Fruit fly (Drosophila melanogaster) Kc167 (cell line): ENCODE measurements around the gene CG13895.

Experiments used
- Myc ChIP-seq: fragments of >200 bp; optimal IDR thresholded peaks from 2 replicates; lab custom pipeline; 2017; ENCODE audit warnings: missing external identifiers
- Sin3A ChIP-seq: fragments of >200 bp; optimal IDR thresholded peaks from 2 replicates; lab custom pipeline; 2018; ENCODE audit warnings: missing external identifiers
- h ChIP-seq: fragments of >200 bp; optimal IDR thresholded peaks from 3 replicates; lab custom pipeline; 2018; ENCODE audit warnings: missing external identifiers
- insv ChIP-seq: fragments of >200 bp; optimal IDR thresholded peaks from 3 replicates; lab custom pipeline; 2018; ENCODE audit warnings: missing external identifiers
- psq ChIP-seq: fragments of >200 bp; optimal IDR thresholded peaks from 2 replicates; lab custom pipeline; 2017; ENCODE audit warnings: missing external identifiers
- ttk ChIP-seq: sonication (Bioruptor generic); optimal IDR thresholded peaks from 2 replicates; lab custom pipeline; 2017; ENCODE audit warnings: missing external identifiers

Gene CG13895

DNA sequence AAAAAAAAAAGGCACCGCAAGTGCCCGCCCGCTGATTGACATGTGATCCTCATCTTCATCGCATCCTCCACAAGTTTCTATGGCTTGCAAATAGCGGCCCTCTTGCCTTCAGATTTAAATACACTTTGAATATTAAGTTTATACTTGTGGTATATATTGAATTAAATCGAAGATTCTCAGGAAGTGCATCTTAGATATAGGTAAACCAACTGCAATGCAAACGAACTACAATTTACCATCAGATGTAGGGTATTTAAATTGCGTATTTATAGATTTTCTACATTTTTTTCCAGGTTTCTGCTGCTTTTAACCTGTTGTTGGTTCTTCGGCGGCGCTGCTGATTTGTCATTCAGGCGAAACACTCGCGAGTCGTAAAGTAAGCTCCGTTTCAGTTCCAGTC is 39.0 kb upstream of the CG13895 start:
- no peak for TF ChIP-seq ttk
- TF ChIP-seq psq: no peak
- TF ChIP-seq Myc (lab: Kevin White, UChicago): no peak
- TF ChIP-seq Sin3A (lab: Kevin White, UChicago): no peak
- no peak for TF ChIP-seq h (lab: Kevin White, UChicago)
- TF ChIP-seq insv: no peak

DNA sequence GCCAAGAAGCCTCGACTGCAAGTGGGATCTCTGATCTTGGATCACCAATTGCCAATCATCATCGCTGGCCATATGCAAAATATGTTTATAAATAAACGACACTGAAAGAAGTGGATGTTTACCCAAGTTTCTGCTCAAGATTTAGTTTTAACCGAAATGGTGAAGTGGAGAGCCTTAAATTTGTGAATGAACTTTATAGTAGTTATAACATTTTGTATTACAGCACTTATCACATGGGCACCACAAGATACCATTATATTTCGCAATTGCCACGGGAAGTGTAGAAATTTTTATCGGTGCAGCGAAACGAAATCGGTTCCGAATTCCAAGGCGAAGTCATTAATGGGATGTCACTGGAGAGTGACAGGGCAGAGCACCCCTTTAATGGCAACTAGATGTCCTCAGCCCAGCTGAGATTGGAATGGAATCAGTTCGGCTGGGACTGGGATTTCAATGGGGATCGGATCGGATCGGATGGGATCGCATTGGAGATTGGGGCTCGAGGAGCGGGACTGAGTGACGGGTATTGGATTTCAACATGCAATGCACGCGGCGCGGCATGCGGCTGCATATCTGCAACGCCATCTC is 38.4 kb upstream of the CG13895 start:
- TF ChIP-seq Sin3A (lab: Kevin White, UChicago) (no peak), Myc (lab: Kevin White, UChicago) (no peak), ttk (no peak), insv (no peak), psq (no peak), h (lab: Kevin White, UChicago) (no peak)

DNA sequence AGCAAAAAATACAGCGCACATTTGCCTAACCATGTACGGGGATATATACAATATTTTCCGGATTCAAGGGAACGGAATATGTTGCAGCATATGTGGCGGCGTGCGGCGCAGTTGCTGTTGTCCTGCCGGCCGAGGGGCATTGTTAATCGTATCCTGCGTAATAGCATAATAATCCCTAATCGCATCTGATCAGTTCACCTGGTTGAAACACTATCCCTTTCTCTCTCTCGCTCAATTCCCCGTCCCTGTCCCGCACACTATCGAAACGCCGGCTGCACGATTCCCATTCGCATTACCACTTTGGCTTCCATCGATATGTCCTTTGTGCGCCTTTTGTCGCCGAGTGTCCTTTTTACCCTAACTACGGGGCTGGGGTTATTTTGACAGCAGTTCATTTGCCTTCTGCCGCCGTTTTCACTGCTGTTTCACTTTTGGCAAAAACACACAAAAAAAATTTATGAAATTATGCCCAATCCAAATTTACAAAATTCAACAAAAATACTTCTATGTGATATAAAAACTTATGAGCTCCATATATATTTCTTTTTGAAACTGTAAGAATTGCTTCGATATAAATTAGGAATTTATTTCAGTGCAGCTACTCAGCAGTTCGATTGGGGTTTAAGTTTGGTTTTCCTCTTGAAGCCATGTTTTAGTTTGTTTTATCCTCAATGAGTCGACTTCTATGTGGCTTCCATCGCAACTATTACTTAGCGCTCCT is 37.4 kb upstream of the CG13895 start:
- no peak for TF ChIP-seq Sin3A (lab: Kevin White, UChicago)
- TF ChIP-seq Myc (lab: Kevin White, UChicago): no peak
- no peak for TF ChIP-seq insv
- no peak for TF ChIP-seq h (lab: Kevin White, UChicago)
- no peak for TF ChIP-seq ttk
- no peak for TF ChIP-seq psq

DNA sequence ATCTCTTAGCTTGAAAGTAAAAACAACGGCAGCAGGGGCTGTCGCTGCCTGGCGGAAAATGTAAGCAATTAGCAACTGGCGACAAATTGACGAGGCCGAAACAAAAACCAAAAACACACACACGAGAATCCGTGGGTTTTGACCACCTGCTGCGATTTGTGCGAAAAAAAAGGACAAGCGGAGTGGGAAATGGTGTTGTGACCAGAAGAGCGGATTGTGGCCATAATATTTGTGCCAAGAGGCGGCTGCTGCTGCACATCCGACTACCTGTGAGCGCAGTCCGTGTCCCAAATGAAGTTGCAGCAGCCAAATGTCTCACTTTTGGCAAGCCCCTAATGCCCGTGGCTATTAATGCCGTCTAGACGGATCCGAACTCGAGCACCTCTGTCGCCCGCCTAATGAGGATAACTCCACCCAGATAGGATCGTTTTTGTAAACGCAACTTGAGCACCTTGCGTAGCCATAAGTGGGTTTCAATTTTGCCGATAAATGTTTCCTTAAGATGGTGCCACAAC is 36.3 kb upstream of the CG13895 start:
- TF ChIP-seq ttk: no peak
- TF ChIP-seq h (lab: Kevin White, UChicago): no peak
- TF ChIP-seq psq: no peak
- TF ChIP-seq Myc (lab: Kevin White, UChicago): no peak
- no peak for TF ChIP-seq Sin3A (lab: Kevin White, UChicago)
- no peak for TF ChIP-seq insv

DNA sequence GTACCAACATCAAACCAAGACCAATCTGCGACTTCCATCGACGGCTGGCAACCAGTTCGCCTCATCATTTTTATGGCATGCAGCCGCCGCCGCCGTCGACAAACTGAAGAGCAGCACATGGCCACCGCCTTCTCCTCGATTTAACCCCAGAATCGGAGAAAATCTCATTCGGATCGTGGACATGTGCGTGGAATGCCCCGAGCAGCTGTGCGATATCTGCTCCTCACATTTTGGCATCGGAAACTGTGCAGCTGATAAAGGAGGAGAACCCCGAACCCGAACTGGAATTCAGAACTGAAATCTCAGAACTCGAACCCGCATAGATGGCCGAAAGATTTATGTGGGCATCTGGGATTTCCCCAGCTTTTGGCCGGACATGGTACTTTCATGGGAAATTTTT is 35.1 kb upstream of the CG13895 start:
- no peak for TF ChIP-seq h (lab: Kevin White, UChicago)

DNA sequence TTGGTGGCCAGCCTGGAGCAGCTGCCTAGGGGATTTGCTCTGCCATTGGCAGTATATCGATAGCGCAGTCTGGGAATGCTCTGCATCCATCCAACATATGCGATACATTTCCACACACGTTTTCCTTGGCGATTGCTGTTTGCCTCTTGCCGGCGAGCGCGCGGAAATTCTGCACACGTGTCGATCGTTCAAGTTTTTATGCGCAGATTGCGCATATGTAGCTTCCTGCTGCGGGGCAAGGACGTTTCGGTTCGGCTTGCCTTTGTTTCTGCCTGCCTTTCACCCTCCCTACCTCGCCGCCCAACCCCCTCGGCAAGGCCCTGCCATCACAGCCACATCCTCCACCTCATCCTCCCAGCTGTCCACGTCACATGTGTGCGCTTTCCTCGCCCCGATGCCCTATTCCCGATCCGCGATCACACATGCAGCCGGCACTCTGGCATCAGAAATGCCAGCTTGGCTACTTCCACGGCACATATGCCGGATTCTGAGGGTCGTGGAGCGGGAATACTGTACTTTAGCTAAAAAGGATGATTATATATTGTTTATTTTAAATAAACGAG is 34.5 kb upstream of the CG13895 start:
- TF ChIP-seq Sin3A (lab: Kevin White, UChicago) (no peak), Myc (lab: Kevin White, UChicago) (no peak), psq (no peak), insv (no peak), h (lab: Kevin White, UChicago) (no peak), ttk (no peak)

DNA sequence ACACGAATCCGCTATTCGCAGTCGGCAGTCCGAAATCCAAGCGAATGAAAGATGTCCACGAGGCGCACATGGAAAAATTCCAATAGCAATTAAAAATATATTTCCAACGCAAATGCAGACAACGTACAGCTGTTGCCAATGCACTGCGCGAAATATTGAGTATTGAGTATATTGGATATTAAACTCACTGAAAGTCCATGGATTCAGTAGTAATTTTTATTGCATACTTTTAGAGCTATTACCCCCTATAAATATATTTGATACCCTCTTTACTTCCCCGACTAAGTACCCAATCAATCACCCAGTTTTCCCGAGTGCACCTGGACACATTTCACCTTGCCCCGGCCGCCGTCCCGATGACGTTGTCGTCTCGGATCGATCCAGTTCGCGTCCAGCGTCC is 33.7 kb upstream of the CG13895 start:
- no peak for TF ChIP-seq Myc (lab: Kevin White, UChicago)
- no peak for TF ChIP-seq insv
- TF ChIP-seq Sin3A (lab: Kevin White, UChicago): no peak
- no peak for TF ChIP-seq psq
- TF ChIP-seq ttk: no peak
- no peak for TF ChIP-seq h (lab: Kevin White, UChicago)

DNA sequence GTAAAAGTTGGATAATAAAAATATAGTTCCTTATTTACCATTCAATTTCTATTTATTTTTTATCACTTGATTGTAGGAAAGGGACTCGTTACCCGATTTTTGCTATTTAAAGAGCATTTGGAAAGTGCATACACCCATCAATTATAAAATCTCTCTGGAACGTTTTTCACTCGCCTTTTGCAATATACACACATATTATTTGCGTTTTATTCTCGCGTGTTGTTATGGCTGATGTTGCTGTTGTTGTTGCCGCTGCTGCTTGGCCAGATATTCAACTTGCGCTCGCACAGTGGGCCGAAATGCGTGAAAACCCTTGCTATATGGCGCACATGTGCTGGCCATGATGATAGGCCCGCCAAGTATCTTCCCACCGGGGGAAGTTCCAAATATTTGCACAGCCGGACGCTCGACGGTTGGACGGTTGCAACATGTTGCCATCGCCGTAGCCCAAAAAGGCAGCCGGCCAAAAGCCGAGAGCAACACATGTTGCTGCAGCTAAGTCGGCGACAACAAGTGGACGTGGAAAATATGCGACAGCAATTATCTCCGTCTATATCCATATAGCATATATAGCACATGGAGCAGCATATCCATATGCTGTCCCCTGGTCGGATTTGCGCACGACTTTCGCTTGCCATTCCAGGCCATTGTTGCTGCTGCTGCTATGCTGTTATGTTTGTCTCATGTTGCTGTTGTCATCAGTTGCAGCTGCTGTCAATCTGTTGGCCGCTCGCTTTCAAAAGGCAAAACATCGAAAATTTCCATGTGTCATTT is 31.5 kb upstream of the CG13895 start:
- TF ChIP-seq insv: no peak
- no peak for TF ChIP-seq ttk
- no peak for TF ChIP-seq h (lab: Kevin White, UChicago)
- TF ChIP-seq Myc (lab: Kevin White, UChicago): no peak
- no peak for TF ChIP-seq Sin3A (lab: Kevin White, UChicago)

DNA sequence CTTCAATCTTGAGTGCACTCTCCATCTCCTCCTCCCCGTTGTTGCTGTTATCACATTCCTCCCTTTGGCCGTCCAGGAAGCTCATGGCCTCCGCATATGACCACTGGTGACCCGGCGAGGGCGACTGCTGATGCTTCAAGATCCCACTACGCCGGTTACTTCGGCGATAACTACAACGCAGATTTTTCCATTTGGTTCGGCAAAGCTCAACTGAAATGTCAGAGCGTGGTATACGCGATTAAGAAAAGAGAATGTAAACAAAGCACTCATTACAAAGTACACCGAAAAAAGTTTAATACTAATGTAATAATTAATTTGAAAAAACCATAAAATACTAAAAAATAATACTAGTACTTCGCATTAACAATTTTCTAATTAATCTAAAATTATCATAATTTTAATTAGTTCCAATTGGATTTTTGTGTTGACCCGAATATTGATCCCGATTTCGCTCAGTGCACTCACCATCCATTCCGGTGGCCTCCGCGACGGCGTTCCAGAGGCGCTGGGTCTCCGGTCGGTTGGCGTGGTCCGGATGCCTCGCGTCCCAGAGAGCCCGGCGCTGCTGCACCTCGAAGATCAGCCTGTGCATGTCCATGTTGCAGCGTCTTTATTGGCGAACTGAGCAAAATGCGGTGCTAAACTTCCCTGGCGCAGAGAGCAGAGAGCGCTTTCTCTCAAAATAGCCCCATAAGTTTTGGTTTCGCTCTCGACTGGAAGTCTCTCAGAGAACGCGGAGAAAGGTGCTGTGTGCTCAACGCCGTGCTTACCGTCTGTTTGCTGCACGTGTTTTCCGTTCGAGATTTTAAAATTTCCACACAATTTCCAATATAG is 30.7 kb upstream of the CG13895 start:
- TF ChIP-seq Myc (lab: Kevin White, UChicago) (no peak), h (lab: Kevin White, UChicago) (no peak), psq (no peak), insv (no peak), ttk (no peak), Sin3A (lab: Kevin White, UChicago) (no peak)

DNA sequence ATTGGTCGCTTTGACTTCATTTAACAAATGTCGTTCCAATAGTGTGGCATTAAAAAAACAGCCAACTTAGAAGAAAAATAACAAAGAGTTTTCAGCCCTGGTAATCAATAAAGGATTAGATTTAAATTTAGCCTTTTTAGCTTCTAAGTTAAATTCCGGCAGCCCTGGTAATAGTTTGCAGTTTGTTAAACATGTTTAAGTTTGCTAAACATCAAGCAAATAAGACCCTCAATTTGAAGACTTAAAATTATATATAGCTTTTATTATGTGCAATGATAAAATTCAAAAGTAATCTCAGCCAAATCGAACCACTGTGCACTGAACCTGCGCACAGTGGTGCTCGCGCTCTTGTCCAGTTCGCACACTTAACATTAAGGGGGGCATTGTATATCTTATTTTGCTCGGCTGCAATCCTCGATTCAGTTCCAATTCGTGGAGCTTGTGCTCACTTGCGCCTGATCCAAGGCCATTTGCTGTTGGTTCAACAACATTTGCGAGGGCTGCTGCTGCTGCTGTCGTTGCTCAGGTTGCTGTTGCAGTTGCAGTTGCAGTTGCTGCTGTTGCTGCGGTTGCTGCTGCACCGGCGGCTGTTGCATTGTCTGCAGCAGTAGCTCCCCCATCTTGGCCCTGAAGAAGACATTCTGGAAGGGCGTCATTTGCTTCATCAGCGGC is 29.6 kb upstream of the CG13895 start:
- TF ChIP-seq Sin3A (lab: Kevin White, UChicago): no peak
- TF ChIP-seq h (lab: Kevin White, UChicago): no peak
- no peak for TF ChIP-seq insv
- no peak for TF ChIP-seq ttk
- TF ChIP-seq Myc (lab: Kevin White, UChicago): no peak
- TF ChIP-seq psq: no peak

DNA sequence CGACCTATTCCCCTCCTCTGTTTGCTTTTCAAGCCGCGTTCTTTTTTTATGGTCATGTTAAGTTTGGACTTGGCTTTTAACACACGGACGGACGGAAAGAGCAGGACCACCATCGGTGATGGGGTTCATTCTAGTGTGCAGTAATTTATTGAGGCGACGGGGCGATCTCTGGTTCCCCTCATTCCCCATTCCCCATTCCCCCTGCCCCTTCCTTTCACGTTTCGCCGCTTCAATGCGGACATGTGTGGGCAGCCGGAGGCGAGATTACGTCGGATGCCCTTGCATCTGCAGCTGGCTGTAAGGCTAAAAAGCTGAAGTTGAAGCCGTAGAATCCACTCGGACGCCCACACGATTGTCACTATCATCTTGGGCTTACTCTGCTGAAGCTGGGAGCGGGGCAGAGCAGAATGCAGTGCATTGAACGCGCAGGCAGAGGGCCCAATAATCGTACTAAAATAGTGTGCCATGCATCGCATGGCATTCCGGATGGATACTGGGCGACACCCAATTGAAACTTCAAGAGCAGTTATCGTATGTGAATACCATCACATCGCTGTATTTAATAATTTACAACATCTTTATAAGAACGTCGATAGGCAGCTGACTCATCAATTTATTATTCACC is 28.6 kb upstream of the CG13895 start:
- TF ChIP-seq h (lab: Kevin White, UChicago) (no peak), insv (no peak), ttk (no peak), psq (no peak), Sin3A (lab: Kevin White, UChicago) (no peak), Myc (lab: Kevin White, UChicago) (no peak)
